Worm (Caenorhabditis elegans) whole organism, L1 larva: ENCODE data around the gene C44H9.6.

Source experiments
- C16A3.4 ChIP-seq: fragments of 150-350 bp; optimal IDR thresholded peaks from 2 replicates; lab custom pipeline; 2014; ENCODE audit warnings: missing biosample characterization, missing genetic modification characterization
- C34B4.2 ChIP-seq: sonication (generic microtip); optimal IDR thresholded peaks from 2 replicates; lab custom pipeline; 2017; ENCODE audit warnings: mild to moderate bottlenecking, missing genetic modification characterization, missing compliant biosample characterization
- Y116A8C.19 ChIP-seq: sonication (generic microtip); optimal IDR thresholded peaks from 2 replicates; lab custom pipeline; 2016; ENCODE audit warnings: missing compliant biosample characterization, missing genetic modification characterization, borderline replicate concordance
- alr-1 ChIP-seq: fragments of 200-800 bp; sonication (Bioruptor generic); optimal IDR thresholded peaks from 2 replicates; lab custom pipeline; 2018; ENCODE audit warnings: borderline replicate concordance, mild to moderate bottlenecking, missing genetic modification characterization, missing compliant biosample characterization
- aly-2 ChIP-seq: fragments of 150-350 bp; optimal IDR thresholded peaks from 2 replicates; lab custom pipeline; 2014; ENCODE audit warnings: missing biosample characterization, missing genetic modification characterization
- ceh-8 ChIP-seq: fragments of 200-800 bp; sonication (Bioruptor generic); optimal IDR thresholded peaks from 2 replicates; lab custom pipeline; 2018; ENCODE audit warnings: mild to moderate bottlenecking, missing genetic modification characterization, moderate library complexity, missing compliant biosample characterization
- dpl-1 ChIP-seq, 3 experiments: fragments of 150-350 bp in 2 of 3; sonication (generic microtip) in 1 of 3; optimal IDR thresholded peaks; 2 replicates each; lab custom pipeline; 2014 to 2017; ENCODE audit warnings: missing biosample characterization in 3 of 3, missing genetic modification characterization in 3 of 3, missing genetic modification reagents in 3 of 3
- efl-1 ChIP-seq, 4 experiments: fragments of 150-350 bp; optimal IDR thresholded peaks in 3 of 4; peaks in 1 of 4; 1 replicate in 1 of 4; 2 replicates in 3 of 4; lab custom pipeline; 2014; ENCODE audit warnings: missing biosample characterization in 2 of 4, missing genetic modification characterization in 2 of 4, missing genetic modification reagents in 2 of 4
- egl-27 ChIP-seq, 2 experiments: fragments of 150-350 bp in 1 of 2; sonication (generic microtip); optimal IDR thresholded peaks; 3 replicates each; lab custom pipeline; 2017 to 2018; ENCODE audit warnings: missing biosample characterization in 2 of 2, missing genetic modification characterization in 2 of 2, missing genetic modification reagents in 2 of 2
- elt-2 ChIP-seq: sonication (generic microtip); optimal IDR thresholded peaks from 2 replicates; lab custom pipeline; 2016; ENCODE audit warnings: missing genetic modification characterization, mild to moderate bottlenecking, inconsistent platforms, missing compliant biosample characterization, missing genetic modification reagents
- elt-3 ChIP-seq, 6 experiments: fragments of 150-350 bp in 1 of 6; sonication (generic microtip); optimal IDR thresholded peaks; 2 replicates each; lab custom pipeline; 2017 to 2018; ENCODE audit warnings: missing biosample characterization in 6 of 6, missing genetic modification characterization in 6 of 6, inconsistent platforms in 1 of 6
- fkh-4 ChIP-seq: sonication (generic microtip); optimal IDR thresholded peaks from 2 replicates; lab custom pipeline; 2016; ENCODE audit warnings: missing compliant biosample characterization, missing genetic modification characterization, borderline replicate concordance
- fkh-8 ChIP-seq: sonication (generic microtip); optimal IDR thresholded peaks from 2 replicates; lab custom pipeline; 2016; ENCODE audit warnings: mild to moderate bottlenecking, missing genetic modification characterization, missing compliant biosample characterization
- hpl-2 ChIP-seq: fragments of 150-350 bp; optimal IDR thresholded peaks from 2 replicates; lab custom pipeline; 2014; ENCODE audit warnings: missing biosample characterization, missing genetic modification reagents, missing genetic modification characterization
- irx-1 ChIP-seq: sonication (generic microtip); optimal IDR thresholded peaks from 2 replicates; lab custom pipeline; 2016; ENCODE audit warnings: missing genetic modification characterization, missing compliant biosample characterization
- isw-1 ChIP-seq: fragments of 200-800 bp; sonication (Bioruptor generic); IDR thresholded peaks from 2 replicates; pipeline ENCODE4 v1.3.6; 2022; ENCODE audit warnings: missing genetic modification characterization, missing compliant biosample characterization
- lin-35 ChIP-seq, 2 experiments: fragments of 150-350 bp; optimal IDR thresholded peaks; 2 replicates each; lab custom pipeline; 2014; ENCODE audit warnings: missing biosample characterization in 2 of 2, missing genetic modification characterization in 2 of 2, missing genetic modification reagents in 2 of 2
- lir-3 ChIP-seq: sonication (generic microtip); optimal IDR thresholded peaks from 2 replicates; lab custom pipeline; 2016; ENCODE audit warnings: mild to moderate bottlenecking, missing genetic modification characterization, moderate library complexity, missing compliant biosample characterization; ENCODE audit not compliant: poor library complexity
- mef-2 ChIP-seq: fragments of 150-350 bp; optimal IDR thresholded peaks from 2 replicates; lab custom pipeline; 2014; ENCODE audit warnings: missing biosample characterization, missing genetic modification characterization
- nhr-11 ChIP-seq: fragments of 150-350 bp; optimal IDR thresholded peaks from 2 replicates; lab custom pipeline; 2014; ENCODE audit warnings: missing biosample characterization, missing genetic modification characterization
- nhr-19 ChIP-seq: fragments of 200-800 bp; sonication (Bioruptor generic); conservative IDR thresholded peaks from 2 replicates; pipeline ENCODE4 v1.3.6; 2022; ENCODE audit warnings: missing genetic modification characterization, missing compliant biosample characterization
- nhr-20 ChIP-seq: sonication (generic microtip); optimal IDR thresholded peaks from 2 replicates; lab custom pipeline; 2016; ENCODE audit warnings: mild to moderate bottlenecking, missing genetic modification characterization, missing compliant biosample characterization
- nhr-28 ChIP-seq: fragments of 150-350 bp; optimal IDR thresholded peaks from 2 replicates; lab custom pipeline; 2014; ENCODE audit warnings: missing biosample characterization, missing genetic modification characterization
- nhr-47 ChIP-seq: sonication (generic microtip); optimal IDR thresholded peaks from 2 replicates; lab custom pipeline; 2016; ENCODE audit warnings: mild to moderate bottlenecking, missing genetic modification characterization, moderate library complexity, missing compliant biosample characterization
- nhr-71 ChIP-seq: sonication (generic microtip); optimal IDR thresholded peaks from 2 replicates; lab custom pipeline; 2016; ENCODE audit warnings: mild to moderate bottlenecking, missing genetic modification characterization, moderate library complexity, missing compliant biosample characterization
- nhr-77 ChIP-seq: fragments of 150-350 bp; optimal IDR thresholded peaks from 2 replicates; lab custom pipeline; 2014; ENCODE audit warnings: missing biosample characterization, missing genetic modification characterization
- nhr-84 ChIP-seq: sonication (generic microtip); optimal IDR thresholded peaks from 2 replicates; lab custom pipeline; 2017; ENCODE audit warnings: missing biosample characterization, missing genetic modification characterization
- nhr-85 ChIP-seq: sonication (generic microtip); peaks from one replicate; lab custom pipeline; 2016; ENCODE audit warnings: missing genetic modification characterization, inconsistent platforms, missing compliant biosample characterization
- nhr-90 ChIP-seq: sonication (generic microtip); optimal IDR thresholded peaks from 2 replicates; lab custom pipeline; 2016; ENCODE audit warnings: mild to moderate bottlenecking, missing genetic modification characterization, missing compliant biosample characterization; ENCODE audit not compliant: poor library complexity
- skn-1 ChIP-seq: fragments of 150-350 bp; optimal IDR thresholded peaks from 2 replicates; lab custom pipeline; 2014; ENCODE audit warnings: missing biosample characterization, missing genetic modification characterization
- sptf-1 ChIP-seq: fragments of 150-350 bp; optimal IDR thresholded peaks from 2 replicates; lab custom pipeline; 2014; ENCODE audit warnings: missing biosample characterization, missing genetic modification characterization
- sup-37 ChIP-seq: fragments of 200-800 bp; sonication (Bioruptor generic); optimal IDR thresholded peaks from 2 replicates; lab custom pipeline; 2018; ENCODE audit warnings: mild to moderate bottlenecking, missing genetic modification characterization, missing compliant biosample characterization
- swsn-7 ChIP-seq: sonication (generic microtip); optimal IDR thresholded peaks from 2 replicates; lab custom pipeline; 2016; ENCODE audit warnings: missing genetic modification characterization, missing compliant biosample characterization
- tbx-2 ChIP-seq: sonication (generic microtip); optimal IDR thresholded peaks from 2 replicates; lab custom pipeline; 2016; ENCODE audit warnings: missing genetic modification characterization, missing compliant biosample characterization
- unc-62 ChIP-seq: fragments of 150-350 bp; optimal IDR thresholded peaks from 2 replicates; lab custom pipeline; 2014; ENCODE audit warnings: missing biosample characterization, missing genetic modification reagents, missing genetic modification characterization
- vab-15 ChIP-seq: sonication (generic microtip); optimal IDR thresholded peaks from 2 replicates; lab custom pipeline; 2017; ENCODE audit warnings: missing genotype, mild to moderate bottlenecking, missing genetic modification characterization, missing compliant biosample characterization
- zip-4 ChIP-seq: fragments of 200-800 bp; sonication (Bioruptor generic); optimal IDR thresholded peaks from 2 replicates; lab custom pipeline; 2018; ENCODE audit warnings: mild to moderate bottlenecking, missing genetic modification characterization, moderate library complexity, missing compliant biosample characterization
- ztf-11 ChIP-seq, 2 experiments: sonication (generic microtip); optimal IDR thresholded peaks; 2 replicates each; lab custom pipeline; 2016 to 2017; ENCODE audit warnings: missing genetic modification characterization in 2 of 2, missing biosample characterization in 1 of 2, missing compliant biosample characterization in 1 of 2

The C44H9.6 gene

DNA sequence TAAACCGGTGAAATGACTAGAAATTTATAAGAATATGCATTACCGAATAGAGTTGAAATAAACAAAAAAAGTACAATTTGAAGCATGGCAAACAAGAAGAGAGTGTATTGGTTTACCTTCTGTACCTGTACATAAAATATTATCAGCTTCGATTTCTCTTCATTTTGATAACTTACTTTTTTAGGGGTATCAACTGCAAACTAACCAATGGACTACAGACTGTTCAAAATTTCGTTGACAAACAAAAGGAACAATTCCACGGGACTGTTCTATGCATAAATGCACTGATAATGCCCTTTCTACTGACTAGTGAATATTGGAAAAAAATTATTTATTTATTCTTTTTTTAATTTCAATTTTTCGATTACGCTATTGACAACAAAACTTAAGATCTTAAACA, 47.2 kb downstream of the C44H9.6 start, which contains the start of gene ugt-6:
ugt-6 (minus strand) TSS at position 233 of the 400 bp plus-strand sequence.
- no peak for TF ChIP-seq nhr-47 (tag; lab: Kevin White, UChicago)
- TF ChIP-seq C34B4.2 (tag; lab: Kevin White, UChicago) = no peak
- no peak for TF ChIP-seq egl-27 (tag; optimal IDR thresholded peaks at IDR 0.05; lab: Kevin White, UChicago)
- TF ChIP-seq nhr-77 (tag; lab: Kevin White, UChicago) = no peak
- TF ChIP-seq hpl-2 (GFP tag; lab: Kevin White, UChicago) = no peak
- TF ChIP-seq zip-4 = no peak
- no peak for TF ChIP-seq sptf-1 (tag; lab: Kevin White, UChicago)
- TF ChIP-seq skn-1 (tag; lab: Kevin White, UChicago) = no peak

ce11 chrV:12796908-12797490, 48.1 kb downstream of the C44H9.6 start:
- no peak for TF ChIP-seq nhr-11
- no peak for TF ChIP-seq dpl-1 (GFP tag; optimal IDR thresholded peaks at IDR 0.05; lab: Kevin White, UChicago)
- no peak for TF ChIP-seq unc-62
- TF ChIP-seq alr-1 (tag; lab: Kevin White, UChicago) = no peak
- TF ChIP-seq elt-2 (tag; lab: Kevin White, UChicago) = peak; percentile 66
- no peak for TF ChIP-seq fkh-4
- no peak for TF ChIP-seq skn-1 (tag; lab: Kevin White, UChicago)
- TF ChIP-seq nhr-84 = no peak

ce11 chrV:12795927-12796326, 49.2 kb downstream of the C44H9.6 start:
- no peak for TF ChIP-seq Y116A8C.19 (tag; lab: Kevin White, UChicago)
- TF ChIP-seq elt-3 (tag; optimal IDR thresholded peaks at IDR 0.05; lab: Kevin White, UChicago) = peak in 1 of 6 experiments; percentile 4
- TF ChIP-seq fkh-8 (tag; lab: Kevin White, UChicago) = no peak
- no peak for TF ChIP-seq vab-15
- no peak for TF ChIP-seq nhr-85 (tag; lab: Kevin White, UChicago)
- TF ChIP-seq elt-2 (tag; lab: Kevin White, UChicago) = peak; percentile 54
- peak; percentile 5 for TF ChIP-seq nhr-20

DNA sequence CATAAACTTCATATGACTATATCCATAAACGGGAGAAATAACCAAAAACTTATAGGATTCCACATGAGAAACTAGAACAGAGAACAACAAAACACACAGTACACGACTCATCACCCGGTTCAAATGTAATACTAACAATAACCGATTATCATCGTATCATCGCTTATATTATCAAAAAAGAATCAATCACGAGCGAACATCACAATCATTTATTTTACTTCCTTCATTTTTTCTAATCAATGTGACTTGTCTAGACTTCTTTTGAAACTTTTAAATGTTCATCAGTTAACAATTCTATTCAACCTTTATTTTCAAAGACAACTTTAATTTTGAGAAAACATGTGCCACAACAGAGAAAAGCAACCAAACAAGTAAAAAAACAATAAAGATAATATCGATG, 50.0 kb downstream of the C44H9.6 start, which contains the start of gene ugt-4:
ugt-4 (minus strand) TSS at position 141 of the 400 bp plus-strand sequence.
- TF ChIP-seq lin-35 (GFP tag; optimal IDR thresholded peaks at IDR 0.05; lab: Kevin White, UChicago) = peak in 1 of 2 experiments; percentile 36
- no peak for TF ChIP-seq vab-15
- TF ChIP-seq nhr-71 = peak; percentile 10
- no peak for TF ChIP-seq efl-1 (optimal IDR thresholded peaks at IDR 0.05; lab: Kevin White, UChicago)
- TF ChIP-seq efl-1 (GFP tag; optimal IDR thresholded peaks at IDR 0.05 in 1 of 2; lab: Kevin White, UChicago) = no peak
- peak in 1 of 6 experiments; percentile 47 for TF ChIP-seq elt-3 (tag; optimal IDR thresholded peaks at IDR 0.05; lab: Kevin White, UChicago)
- TF ChIP-seq nhr-19 (GFP tag; lab: Robert Waterston, UW) = no peak
- TF ChIP-seq nhr-77 (tag; lab: Kevin White, UChicago) = no peak
- TF ChIP-seq tbx-2 (tag; lab: Kevin White, UChicago) = no peak
- TF ChIP-seq lir-3 = no peak
- no peak for TF ChIP-seq aly-2
- no peak for TF ChIP-seq hpl-2 (GFP tag; lab: Kevin White, UChicago)
- no peak for TF ChIP-seq swsn-7 (tag; lab: Kevin White, UChicago)
- TF ChIP-seq elt-2 (tag; lab: Kevin White, UChicago) = peak; percentile 50
- no peak for TF ChIP-seq dpl-1 (GFP tag; optimal IDR thresholded peaks at IDR 0.05; lab: Kevin White, UChicago)
- TF ChIP-seq, all 84 proteins: peak for 4

- TF ChIP-seq nhr-28 = no peak
- no peak for TF ChIP-seq sup-37 (GFP tag; lab: Kevin White, UChicago)
- TF ChIP-seq skn-1 (tag; lab: Kevin White, UChicago) = no peak
- peak; percentile 48 for TF ChIP-seq elt-2 (tag; lab: Kevin White, UChicago)
- no peak for TF ChIP-seq egl-27 (tag; optimal IDR thresholded peaks at IDR 0.05; lab: Kevin White, UChicago)
- TF ChIP-seq nhr-90 (tag; lab: Kevin White, UChicago) = no peak
- no peak for TF ChIP-seq ceh-8 (GFP tag; lab: Kevin White, UChicago)
- no peak for TF ChIP-seq mef-2 (tag; lab: Kevin White, UChicago)
- TF ChIP-seq C16A3.4 = no peak
- TF ChIP-seq swsn-7 (tag; lab: Kevin White, UChicago) = no peak
- TF ChIP-seq sptf-1 (tag; lab: Kevin White, UChicago) = no peak
- TF ChIP-seq irx-1 (tag; lab: Kevin White, UChicago) = no peak
- peak in 1 of 2 experiments; percentile 37 for TF ChIP-seq lin-35 (GFP tag; optimal IDR thresholded peaks at IDR 0.05; lab: Kevin White, UChicago)
- TF ChIP-seq zip-4 = no peak
- TF ChIP-seq isw-1 (GFP tag; lab: Robert Waterston, UW) = no peak
- no peak for TF ChIP-seq ztf-11 (tag; optimal IDR thresholded peaks at IDR 0.05; lab: Kevin White, UChicago)
Measured at ce11 chrV:12792752-12793151, 52.4 kb downstream of the C44H9.6 start, which contains the start of gene ugt-5. ugt-5 (minus strand) TSS chrV:12792965.
